Worm (Caenorhabditis elegans): ENCODE measurements around the gene C26G2.2.

The C26G2.2 gene

ce11 chrX:14639941-14640340, 24.2 kb upstream of the C26G2.2 start (continued):
- TF ChIP-seq mef-2 (tag; optimal IDR thresholded peaks at IDR 0.05): no peak
- TF ChIP-seq lin-13 (GFP tag; optimal IDR thresholded peaks at IDR 0.05): no peak
- TF ChIP-seq egl-27 (tag; optimal IDR thresholded peaks at IDR 0.05): peak in 1 of 2 experiments; percentile 16
- no peak for TF ChIP-seq elt-3 (tag; optimal IDR thresholded peaks at IDR 0.05)
- peak in 2 of 3 experiments; percentile 33 to 74 for TF ChIP-seq ceh-82 (tag; optimal IDR thresholded peaks at IDR 0.05)
- no peak for TF ChIP-seq ceh-90 (tag; optimal IDR thresholded peaks at IDR 0.05)
- no peak for TF ChIP-seq C16A3.4 (tag; optimal IDR thresholded peaks at IDR 0.05)
- TF ChIP-seq nhr-71 (tag; optimal IDR thresholded peaks at IDR 0.05): peak; percentile 67
- TF ChIP-seq isw-1 (GFP tag; IDR thresholded peaks at IDR 0.05): peak; percentile 32
- TF ChIP-seq nhr-84 (tag; optimal IDR thresholded peaks at IDR 0.05): no peak
- peak in 1 of 2 experiments; percentile 55 for TF ChIP-seq lsy-2 (tag; optimal IDR thresholded peaks at IDR 0.05)
- TF ChIP-seq aly-2 (tag; optimal IDR thresholded peaks at IDR 0.05): no peak
- peak; percentile 53 for TF ChIP-seq snu-23 (GFP tag; optimal IDR thresholded peaks at IDR 0.05)
- peak; percentile 52 for TF ChIP-seq egl-13 (tag; optimal IDR thresholded peaks at IDR 0.05)
- no peak for TF ChIP-seq irx-1 (tag; optimal IDR thresholded peaks at IDR 0.05)
- no peak for TF ChIP-seq zip-4 (GFP tag; optimal IDR thresholded peaks at IDR 0.05)
- TF ChIP-seq elt-2 (tag; optimal IDR thresholded peaks at IDR 0.05): no peak
- TF ChIP-seq tbx-2 (tag; optimal IDR thresholded peaks at IDR 0.05): peak; percentile 65
- peak; percentile 90 for TF ChIP-seq fkh-10 (GFP tag; optimal IDR thresholded peaks at IDR 0.05)
- no peak for TF ChIP-seq nhr-237 (tag; optimal IDR thresholded peaks at IDR 0.05)
- no peak for TF ChIP-seq fos-1 (tag; optimal IDR thresholded peaks at IDR 0.05)
- no peak; the same call in 1 of the 2 replicates for TF ChIP-seq ceh-88 (GFP tag; IDR thresholded peaks at IDR 0.05)
- no peak for TF ChIP-seq ces-1 (GFP tag; optimal IDR thresholded peaks at IDR 0.05)
- no peak for TF ChIP-seq alr-1 (tag; optimal IDR thresholded peaks at IDR 0.05; ENCODE audit: borderline replicate concordance)
- no peak for TF ChIP-seq F16B12.6 (tag; optimal IDR thresholded peaks at IDR 0.05)
- TF ChIP-seq dsc-1 (tag; optimal IDR thresholded peaks at IDR 0.05): peak; percentile 31
- TF ChIP-seq nhr-11 (tag; optimal IDR thresholded peaks at IDR 0.05): no peak
- TF ChIP-seq sptf-1 (tag; optimal IDR thresholded peaks at IDR 0.05): no peak
- no peak for TF ChIP-seq fkh-4 (tag; optimal IDR thresholded peaks at IDR 0.05; ENCODE audit: borderline replicate concordance)
- TF ChIP-seq vab-15 (tag; optimal IDR thresholded peaks at IDR 0.05): no peak
- TF ChIP-seq ztf-11 (tag; optimal IDR thresholded peaks at IDR 0.05): no peak
- no peak for TF ChIP-seq nhr-77 (tag; optimal IDR thresholded peaks at IDR 0.05)
- TF ChIP-seq tlp-1 (tag; optimal IDR thresholded peaks at IDR 0.05): no peak
- TF ChIP-seq C34B4.2 (tag; optimal IDR thresholded peaks at IDR 0.05): no peak
- no peak for TF ChIP-seq nhr-90 (tag; optimal IDR thresholded peaks at IDR 0.05; ENCODE audit: poor library complexity)
- peak; percentile 49 for TF ChIP-seq pag-3 (tag; optimal IDR thresholded peaks at IDR 0.05; ENCODE audit: borderline replicate concordance, insufficient read depth)
- TF ChIP-seq pax-3 (tag; optimal IDR thresholded peaks at IDR 0.05): no peak

- TF ChIP-seq nhr-237 (tag; optimal IDR thresholded peaks at IDR 0.05) (no peak), hpl-2 (GFP tag; optimal IDR thresholded peaks at IDR 0.05) (no peak), nhr-71 (tag; optimal IDR thresholded peaks at IDR 0.05) (no peak), pax-3 (tag; optimal IDR thresholded peaks at IDR 0.05) (no peak), ets-5 (GFP tag; IDR thresholded peaks at IDR 0.05) (no peak), unc-30 (tag; optimal IDR thresholded peaks at IDR 0.05) (no peak), ceh-63 (GFP tag; optimal IDR thresholded peaks at IDR 0.05) (no peak), ztf-11 (tag; optimal IDR thresholded peaks at IDR 0.05) (no peak), tlp-1 (tag; optimal IDR thresholded peaks at IDR 0.05) (no peak), fkh-8 (tag; optimal IDR thresholded peaks at IDR 0.05) (no peak), pag-3 (tag; optimal IDR thresholded peaks at IDR 0.05; ENCODE audit: borderline replicate concordance, insufficient read depth) (no peak), lir-3 (tag; optimal IDR thresholded peaks at IDR 0.05; ENCODE audit: poor library complexity) (no peak), hlh-4 (tag; optimal IDR thresholded peaks at IDR 0.05) (no peak), irx-1 (tag; optimal IDR thresholded peaks at IDR 0.05) (no peak), nhr-11 (tag; optimal IDR thresholded peaks at IDR 0.05) (no peak), nhr-28 (tag; optimal IDR thresholded peaks at IDR 0.05) (no peak)
Observed at ce11 chrX:14645392-14645791, 18.7 kb upstream of the C26G2.2 start, which contains the start of gene F54E4.4. TSS of gene F54E4.4 (minus strand) at chrX:14645492.
